1 fruit fly cellular context compared by ENCODE assay signal in genomic region chr3L:16765647-16766628, dm6.
TF ChIP-seq lines count a peak whose summit lies in the region.

Nrt (plus strand) TSS chr3L:16766072.

TF ChIP-seq in whole organism, embryonic, 481 proteins besides CTCF, POLR2A, EP300 and RAD21 (continued from another document and continues in another):
- no peak for TF ChIP-seq ewg (GFP tag; optimal IDR thresholded peaks at IDR 0.05; lab: Kevin White, UChicago)
- TF ChIP-seq CG2712 (tag; optimal IDR thresholded peaks at IDR 0.05; lab: Kevin White, UChicago): peak; percentile 84
- no peak for TF ChIP-seq lov (optimal IDR thresholded peaks at IDR 0.05; lab: Kevin White, UChicago)
- 0 out of 3 replicates have a peak, but pooled peaks have one; percentile 64 for TF ChIP-seq lov (GFP tag; IDR thresholded peaks at IDR 0.05; lab: Robert Waterston, UW)
- no peak for TF ChIP-seq Dfd (GFP tag; optimal IDR thresholded peaks at IDR 0.05; lab: Kevin White, UChicago)
- 0 out of 3 replicates have a peak, but pooled peaks have one; percentile 30 for TF ChIP-seq Dbx (GFP tag; IDR thresholded peaks at IDR 0.05; lab: Robert Waterston, UW)
- TF ChIP-seq ro (GFP tag; IDR thresholded peaks at IDR 0.05; lab: Robert Waterston, UW): no peak
- no peak for TF ChIP-seq Mad (GFP tag; optimal IDR thresholded peaks at IDR 0.05; lab: Kevin White, UChicago)
- TF ChIP-seq Atf3 (GFP tag; optimal IDR thresholded peaks at IDR 0.05; lab: Kevin White, UChicago): no peak
- no peak for TF ChIP-seq CG7786 (GFP tag; optimal IDR thresholded peaks at IDR 0.05; lab: Kevin White, UChicago)
- 0 out of 4 replicates have a peak, but pooled peaks have one; percentile 22 for TF ChIP-seq Dll (GFP tag; IDR thresholded peaks at IDR 0.05; lab: Robert Waterston, UW; ENCODE audit: partially characterized antibody)
- TF ChIP-seq CG9609 (GFP tag; optimal IDR thresholded peaks at IDR 0.05; lab: Kevin White, UChicago): no peak
- no peak for TF ChIP-seq cad (GFP tag; optimal IDR thresholded peaks at IDR 0.05; lab: Kevin White, UChicago)
- peak; percentile 58 for TF ChIP-seq D19A (tag; optimal IDR thresholded peaks at IDR 0.05; lab: Kevin White, UChicago)
- no peak for TF ChIP-seq CG12071 (GFP tag; optimal IDR thresholded peaks at IDR 0.05; lab: Kevin White, UChicago)
- no peak for TF ChIP-seq ham (GFP tag; IDR thresholded peaks at IDR 0.05; lab: Robert Waterston, UW)
- TF ChIP-seq gce (GFP tag; IDR thresholded peaks at IDR 0.05; lab: Robert Waterston, UW): no peak
- TF ChIP-seq bab2 (GFP tag; optimal IDR thresholded peaks at IDR 0.05; lab: Kevin White, UChicago): no peak
- no peak for TF ChIP-seq CG11560 (tag; IDR thresholded peaks at IDR 0.05; lab: Robert Waterston, UW)
- peak; percentile 82 for TF ChIP-seq CG12391 (tag; optimal IDR thresholded peaks at IDR 0.05; lab: Kevin White, UChicago)
- TF ChIP-seq CG42726 (GFP tag; IDR thresholded peaks at IDR 0.05; lab: Robert Waterston, UW; ENCODE audit: partially characterized antibody): peak; percentile 58; the same call in 1 of the 2 replicates
- no peak for TF ChIP-seq dm (GFP tag; optimal IDR thresholded peaks at IDR 0.05; lab: Kevin White, UChicago)
- peak; percentile 42 for TF ChIP-seq ind (GFP tag; optimal IDR thresholded peaks at IDR 0.05; lab: Kevin White, UChicago)
- peak; percentile 53; the same call in 1 of the 2 replicates for TF ChIP-seq CG14014 (GFP tag; IDR thresholded peaks at IDR 0.05; lab: Robert Waterston, UW)
- peak; percentile 65 for TF ChIP-seq pros (GFP tag; optimal IDR thresholded peaks at IDR 0.05; lab: Kevin White, UChicago)
- TF ChIP-seq nerfin-1 (tag; optimal IDR thresholded peaks at IDR 0.05; lab: Kevin White, UChicago): peak; percentile 57
- peak; percentile 64 for TF ChIP-seq Opbp (GFP tag; IDR thresholded peaks at IDR 0.05; lab: Robert Waterston, UW; ENCODE audit: partially characterized antibody)
- no peak for TF ChIP-seq jumu (GFP tag; optimal IDR thresholded peaks at IDR 0.05; lab: Kevin White, UChicago)
- peak; percentile 43; the same call in 1 of the 2 replicates for TF ChIP-seq ato (GFP tag; IDR thresholded peaks at IDR 0.05; lab: Robert Waterston, UW; ENCODE audit: partially characterized antibody)
- TF ChIP-seq CG9215 (GFP tag; IDR thresholded peaks at IDR 0.05; lab: Robert Waterston, UW): 0 out of 2 replicates have a peak, but pooled peaks have one; percentile 34
- peak; percentile 48; the same call in 1 of the 3 replicates for TF ChIP-seq Aef1 (GFP tag; IDR thresholded peaks at IDR 0.05; lab: Robert Waterston, UW)
- peak; percentile 36 for TF ChIP-seq lmd (GFP tag; IDR thresholded peaks at IDR 0.05; lab: Robert Waterston, UW)
- peak; percentile 33; the same call in 1 of the 2 replicates for TF ChIP-seq onecut (GFP tag; IDR thresholded peaks at IDR 0.05; lab: Robert Waterston, UW)
- TF ChIP-seq az2 (GFP tag; optimal IDR thresholded peaks at IDR 0.05; lab: Kevin White, UChicago): peak; percentile 71
- peak; percentile 7 for TF ChIP-seq chn (GFP tag; optimal IDR thresholded peaks at IDR 0.05; lab: Kevin White, UChicago)
- peak; percentile 0 for TF ChIP-seq CG11723 (GFP tag; optimal IDR thresholded peaks at IDR 0.05; lab: Kevin White, UChicago)
- TF ChIP-seq sob (GFP tag; IDR thresholded peaks at IDR 0.05; lab: Robert Waterston, UW): peak; percentile 41; the same call in 1 of the 2 replicates
- TF ChIP-seq mam (GFP tag; optimal IDR thresholded peaks at IDR 0.05; lab: Kevin White, UChicago): no peak
- TF ChIP-seq Adf1 (GFP tag; IDR thresholded peaks at IDR 0.05; lab: Robert Waterston, UW): no peak
- TF ChIP-seq croc (GFP tag; conservative IDR thresholded peaks at IDR 0.05; lab: Robert Waterston, UW): no peak
- peak; percentile 37 for TF ChIP-seq CG3407 (GFP tag; optimal IDR thresholded peaks at IDR 0.05; lab: Kevin White, UChicago)
- TF ChIP-seq Awh (GFP tag; IDR thresholded peaks at IDR 0.05; lab: Robert Waterston, UW): peak; percentile 57; the same call in 1 of the 2 replicates
- no peak for TF ChIP-seq hth (optimal IDR thresholded peaks at IDR 0.05; lab: Kevin White, UChicago)
- peak; percentile 7 for TF ChIP-seq CHES-1-like (GFP tag; optimal IDR thresholded peaks at IDR 0.05; lab: Kevin White, UChicago)
- TF ChIP-seq chm (GFP tag; IDR thresholded peaks at IDR 0.05; lab: Robert Waterston, UW): peak; percentile 92
- TF ChIP-seq Bgb (GFP tag; IDR thresholded peaks at IDR 0.05; lab: Robert Waterston, UW; ENCODE audit: partially characterized antibody): peak; percentile 52
- TF ChIP-seq CG5180 (GFP tag; optimal IDR thresholded peaks at IDR 0.05; lab: Kevin White, UChicago): peak; percentile 39
- peak; percentile 95 for TF ChIP-seq CG4707 (GFP tag; optimal IDR thresholded peaks at IDR 0.05; lab: Kevin White, UChicago)
- peak; percentile 66; the same call in 1 of the 2 replicates for TF ChIP-seq tna (GFP tag; IDR thresholded peaks at IDR 0.05; lab: Robert Waterston, UW; ENCODE audit: partially characterized antibody)
- no peak for TF ChIP-seq D (optimal IDR thresholded peaks at IDR 0.05; lab: Kevin White, UChicago)
- peak; percentile 12 for TF ChIP-seq D (GFP tag; optimal IDR thresholded peaks at IDR 0.05; lab: Kevin White, UChicago)
- peak; percentile 33 for TF ChIP-seq CG1529 (GFP tag; optimal IDR thresholded peaks at IDR 0.05; lab: Kevin White, UChicago)
- peak; percentile 68 for TF ChIP-seq sug (tag; optimal IDR thresholded peaks at IDR 0.05; lab: Kevin White, UChicago)
- TF ChIP-seq zfh2 (GFP tag; optimal IDR thresholded peaks at IDR 0.05; lab: Kevin White, UChicago): no peak
- peak; percentile 69 for TF ChIP-seq CG10979 (tag; optimal IDR thresholded peaks at IDR 0.05; lab: Kevin White, UChicago)
- TF ChIP-seq HHEX (GFP tag; optimal IDR thresholded peaks at IDR 0.05; lab: Kevin White, UChicago): peak; percentile 63
- TF ChIP-seq CG3065 (GFP tag; optimal IDR thresholded peaks at IDR 0.05; lab: Kevin White, UChicago): no peak
- peak; percentile 54 for TF ChIP-seq CG4424 (GFP tag; optimal IDR thresholded peaks at IDR 0.05; lab: Kevin White, UChicago)
- peak; percentile 1 for TF ChIP-seq CG4854 (GFP tag; optimal IDR thresholded peaks at IDR 0.05; lab: Kevin White, UChicago)
- 0 out of 3 replicates have a peak, but pooled peaks have one; percentile 9 for TF ChIP-seq CG3726 (GFP tag; IDR thresholded peaks at IDR 0.05; lab: Robert Waterston, UW)
- TF ChIP-seq Drgx (GFP tag; IDR thresholded peaks at IDR 0.05; lab: Robert Waterston, UW): peak; percentile 69
- peak; percentile 42 for TF ChIP-seq CG4328 (GFP tag; optimal IDR thresholded peaks at IDR 0.05; lab: Kevin White, UChicago)
- TF ChIP-seq Hr39 (optimal IDR thresholded peaks at IDR 0.05; lab: Kevin White, UChicago): no peak
- TF ChIP-seq CG10321 (GFP tag; IDR thresholded peaks at IDR 0.05; lab: Robert Waterston, UW): no peak
- no peak for TF ChIP-seq HLH4C (GFP tag; IDR thresholded peaks at IDR 0.05; lab: Robert Waterston, UW; ENCODE audit: partially characterized antibody)
- TF ChIP-seq E2f2 (GFP tag; IDR thresholded peaks at IDR 0.05; lab: Robert Waterston, UW): peak; percentile 53; the same call in 1 of the 2 replicates
- peak; percentile 75 for TF ChIP-seq gsb-n (tag; optimal IDR thresholded peaks at IDR 0.05; lab: Kevin White, UChicago)
- peak in 1 of 2 experiments; percentile 21 for TF ChIP-seq Hr78 (GFP tag; optimal IDR thresholded peaks at IDR 0.05; lab: Kevin White, UChicago)
- TF ChIP-seq Nf-YA (GFP tag; IDR thresholded peaks at IDR 0.05; lab: Robert Waterston, UW): no peak
- peak; percentile 9 for TF ChIP-seq CG8089 (GFP tag; optimal IDR thresholded peaks at IDR 0.05; lab: Kevin White, UChicago)
- TF ChIP-seq CG33213 (GFP tag; optimal IDR thresholded peaks at IDR 0.05; lab: Kevin White, UChicago): no peak
- no peak for TF ChIP-seq CG10959 (GFP tag; IDR thresholded peaks at IDR 0.05; lab: Robert Waterston, UW)
- no peak for TF ChIP-seq zen2 (GFP tag; IDR thresholded peaks at IDR 0.05; lab: Robert Waterston, UW; ENCODE audit: partially characterized antibody)
- no peak for TF ChIP-seq eyg (GFP tag; optimal IDR thresholded peaks at IDR 0.05; lab: Kevin White, UChicago)
- no peak for TF ChIP-seq jigr1 (GFP tag; IDR thresholded peaks at IDR 0.05; lab: Robert Waterston, UW)
- TF ChIP-seq pb (GFP tag; optimal IDR thresholded peaks at IDR 0.05; lab: Kevin White, UChicago): no peak
- no peak for TF ChIP-seq repo (GFP tag; optimal IDR thresholded peaks at IDR 0.05; lab: Kevin White, UChicago)
- TF ChIP-seq CG14667 (GFP tag; IDR thresholded peaks at IDR 0.05; lab: Robert Waterston, UW): no peak
- peak; percentile 25; the same call in 1 of the 3 replicates for TF ChIP-seq CG34224 (GFP tag; IDR thresholded peaks at IDR 0.05; lab: Robert Waterston, UW; ENCODE audit: partially characterized antibody)
- peak; percentile 31 for TF ChIP-seq caup (GFP tag; optimal IDR thresholded peaks at IDR 0.05; lab: Kevin White, UChicago; ENCODE audit: severe bottlenecking)
- TF ChIP-seq CG12299 (tag; optimal IDR thresholded peaks at IDR 0.05; lab: Kevin White, UChicago): peak; percentile 57
- no peak for TF ChIP-seq H15 (GFP tag; IDR thresholded peaks at IDR 0.05; lab: Robert Waterston, UW)
- no peak for TF ChIP-seq CG4404 (GFP tag; IDR thresholded peaks at IDR 0.05; lab: Robert Waterston, UW)
- peak; percentile 27 for TF ChIP-seq CG2875 (GFP tag; optimal IDR thresholded peaks at IDR 0.05; lab: Kevin White, UChicago)
- peak; percentile 72 for TF ChIP-seq CG18476 (GFP tag; optimal IDR thresholded peaks at IDR 0.05; lab: Kevin White, UChicago)
- peak; percentile 20; the same call in 1 of the 2 replicates for TF ChIP-seq hbn (GFP tag; IDR thresholded peaks at IDR 0.05; lab: Robert Waterston, UW; ENCODE audit: partially characterized antibody)
- peak; percentile 48 to 76 for TF ChIP-seq bsh (GFP tag; optimal IDR thresholded peaks at IDR 0.05; lab: Kevin White, UChicago)
- TF ChIP-seq Jarid2 (GFP tag; optimal IDR thresholded peaks at IDR 0.05; lab: Kevin White, UChicago): peak; percentile 99
- TF ChIP-seq abd-A (tag; optimal IDR thresholded peaks at IDR 0.05; lab: Kevin White, UChicago): peak; percentile 18
- TF ChIP-seq lola (GFP tag; optimal IDR thresholded peaks at IDR 0.05; lab: Kevin White, UChicago): peak in 1 of 3 experiments; percentile 71
- TF ChIP-seq unc-4 (GFP tag; IDR thresholded peaks at IDR 0.05; lab: Robert Waterston, UW; ENCODE audit: partially characterized antibody): no peak
- peak; percentile 68 for TF ChIP-seq ara (GFP tag; IDR thresholded peaks at IDR 0.05; lab: Robert Waterston, UW)
- TF ChIP-seq CG14965 (GFP tag; optimal IDR thresholded peaks at IDR 0.05; lab: Kevin White, UChicago; ENCODE audit: borderline replicate concordance): no peak
- no peak for TF ChIP-seq GATAe (GFP tag; conservative IDR thresholded peaks at IDR 0.05; lab: Robert Waterston, UW)
- no peak for TF ChIP-seq CkIIα-i1 (GFP tag; IDR thresholded peaks at IDR 0.05; lab: Robert Waterston, UW)
- TF ChIP-seq E2f1 (GFP tag; IDR thresholded peaks at IDR 0.05; lab: Robert Waterston, UW): peak; percentile 36; the same call in 1 of the 2 replicates
- no peak for TF ChIP-seq CG1647 (GFP tag; optimal IDR thresholded peaks at IDR 0.05; lab: Kevin White, UChicago)
- 0 out of 3 replicates have a peak, but pooled peaks have one; percentile 39 for TF ChIP-seq CG16813 (GFP tag; IDR thresholded peaks at IDR 0.05; lab: Robert Waterston, UW; ENCODE audit: partially characterized antibody)
- no peak for TF ChIP-seq Poxn (GFP tag; IDR thresholded peaks at IDR 0.05; lab: Robert Waterston, UW)
- TF ChIP-seq inv (GFP tag; IDR thresholded peaks at IDR 0.05; lab: Robert Waterston, UW; ENCODE audit: partially characterized antibody): 0 out of 2 replicates have a peak, but pooled peaks have one; percentile 24
- no peak for TF ChIP-seq mirr (GFP tag; optimal IDR thresholded peaks at IDR 0.05; lab: Kevin White, UChicago)
- TF ChIP-seq CG13296 (GFP tag; optimal IDR thresholded peaks at IDR 0.05; lab: Kevin White, UChicago): peak; percentile 71
- TF ChIP-seq CG17912 (GFP tag; optimal IDR thresholded peaks at IDR 0.05; lab: Kevin White, UChicago): no peak
- TF ChIP-seq CG1792 (GFP tag; optimal IDR thresholded peaks at IDR 0.05; lab: Kevin White, UChicago): no peak
- TF ChIP-seq tx (GFP tag; optimal IDR thresholded peaks at IDR 0.05; lab: Kevin White, UChicago): no peak
- TF ChIP-seq CG1602 (GFP tag; optimal IDR thresholded peaks at IDR 0.05; lab: Kevin White, UChicago): no peak
- TF ChIP-seq CG11085 (GFP tag; IDR thresholded peaks at IDR 0.05; lab: Robert Waterston, UW): no peak
- peak; percentile 69 for TF ChIP-seq odd (GFP tag; optimal IDR thresholded peaks at IDR 0.05; lab: Kevin White, UChicago)
- no peak for TF ChIP-seq ems (GFP tag; optimal IDR thresholded peaks at IDR 0.05; lab: Kevin White, UChicago)
- TF ChIP-seq CG17359 (tag; optimal IDR thresholded peaks at IDR 0.05; lab: Kevin White, UChicago): peak; percentile 74
- peak; percentile 58 for TF ChIP-seq CG15011 (GFP tag; optimal IDR thresholded peaks at IDR 0.05; lab: Kevin White, UChicago)
- no peak for TF ChIP-seq CG10654 (GFP tag; optimal IDR thresholded peaks at IDR 0.05; lab: Kevin White, UChicago)
- peak; percentile 63 for TF ChIP-seq CG7839 (tag; optimal IDR thresholded peaks at IDR 0.05; lab: Kevin White, UChicago)
- peak; percentile 45 for TF ChIP-seq scrt (GFP tag; optimal IDR thresholded peaks at IDR 0.05; lab: Kevin White, UChicago)
- peak; percentile 71 for TF ChIP-seq CG17328 (GFP tag; IDR thresholded peaks at IDR 0.05; lab: Robert Waterston, UW)
- TF ChIP-seq Spps (tag; optimal IDR thresholded peaks at IDR 0.05; lab: Kevin White, UChicago): peak; percentile 59
- TF ChIP-seq CG13775 (GFP tag; optimal IDR thresholded peaks at IDR 0.05; lab: Kevin White, UChicago): peak; percentile 57
- TF ChIP-seq fd3F (GFP tag; optimal IDR thresholded peaks at IDR 0.05; lab: Kevin White, UChicago): peak; percentile 27
- no peak for TF ChIP-seq CG7372 (GFP tag; IDR thresholded peaks at IDR 0.05; lab: Robert Waterston, UW)
- TF ChIP-seq Meics (GFP tag; optimal IDR thresholded peaks at IDR 0.05; lab: Kevin White, UChicago): peak; percentile 67
- peak; percentile 50 for TF ChIP-seq fd96Cb (tag; optimal IDR thresholded peaks at IDR 0.05; lab: Kevin White, UChicago)
- no peak; the same call in 1 of the 2 replicates for TF ChIP-seq ap (GFP tag; IDR thresholded peaks at IDR 0.05; lab: Robert Waterston, UW)
- TF ChIP-seq Asciz (GFP tag; optimal IDR thresholded peaks at IDR 0.05; lab: Kevin White, UChicago): peak; percentile 70
- TF ChIP-seq CG9876 (GFP tag; optimal IDR thresholded peaks at IDR 0.05; lab: Kevin White, UChicago): no peak
- peak; percentile 42 for TF ChIP-seq YL-1 (GFP tag; optimal IDR thresholded peaks at IDR 0.05; lab: Kevin White, UChicago)
- 0 out of 2 replicates have a peak, but pooled peaks have one; percentile 11 for TF ChIP-seq esg (GFP tag; conservative IDR thresholded peaks at IDR 0.05; lab: Robert Waterston, UW)
- TF ChIP-seq nmo (GFP tag; optimal IDR thresholded peaks at IDR 0.05; lab: Kevin White, UChicago): peak; percentile 37
